Fruit fly (Drosophila melanogaster) whole organism, embryonic: ENCODE results near the gene CG17097.
A peak's percentile ranks its signal among the peaks of the same experiment; 100 is the strongest.

Experiments used
- Abd-B ChIP-seq: fragments of 200-800 bp; sonication (Bioruptor generic); optimal IDR thresholded peaks from 2 replicates; lab custom pipeline; 2018; ENCODE audit warnings: missing biosample characterization, mild to moderate bottlenecking, missing genetic modification characterization, moderate library complexity
- Bteb2 ChIP-seq: fragments of 200-800 bp; sonication (Bioruptor generic); optimal IDR thresholded peaks from 2 replicates; lab custom pipeline; 2016; ENCODE audit warnings: missing biosample characterization, missing genetic modification characterization
- CG10979 ChIP-seq: fragments of 200-800 bp; sonication (Bioruptor generic); optimal IDR thresholded peaks from 2 replicates; lab custom pipeline; 2018; ENCODE audit warnings: missing biosample characterization, mild to moderate bottlenecking, missing genetic modification characterization, moderate library complexity
- CG11093 ChIP-seq: fragments of 200-800 bp; sonication (Bioruptor generic); IDR thresholded peaks from 3 replicates; pipeline ENCODE4 v1.3.6; 2022; ENCODE audit warnings: missing biosample characterization, missing genetic modification characterization
- CG11504 ChIP-seq: fragments of 200-800 bp; sonication (Bioruptor generic); optimal IDR thresholded peaks from 3 replicates; lab custom pipeline; 2019; ENCODE audit warnings: missing biosample characterization, mild to moderate bottlenecking, missing genetic modification characterization, moderate library complexity
- CG12071 ChIP-seq: fragments of 200-800 bp; sonication (Bioruptor generic); optimal IDR thresholded peaks from 3 replicates; lab custom pipeline; 2018; ENCODE audit warnings: missing biosample characterization, mild to moderate bottlenecking, missing genetic modification characterization
- CG13287 ChIP-seq: fragments of 200-800 bp; sonication (Bioruptor generic); IDR thresholded peaks from 2 replicates; pipeline ENCODE4 v1.3.6; 2022; ENCODE audit warnings: missing biosample characterization, missing genetic modification characterization; ENCODE audit not compliant: partially characterized antibody
- CG13296 ChIP-seq: fragments of 200-800 bp; sonication (Bioruptor generic); optimal IDR thresholded peaks from 3 replicates; lab custom pipeline; 2018; ENCODE audit warnings: missing biosample characterization, mild to moderate bottlenecking, missing genetic modification characterization
- CG13424 ChIP-seq: fragments of 200-800 bp; sonication (Bioruptor generic); optimal IDR thresholded peaks from 2 replicates; lab custom pipeline; 2019; ENCODE audit warnings: missing biosample characterization, mild to moderate bottlenecking, missing genetic modification characterization, moderate library complexity
- CG15269 ChIP-seq: fragments of 200-800 bp; sonication (Bioruptor generic); optimal IDR thresholded peaks from 2 replicates; lab custom pipeline; 2018; ENCODE audit warnings: missing biosample characterization, mild to moderate bottlenecking, missing genetic modification characterization, moderate library complexity
- CG15696 ChIP-seq: fragments of 200-800 bp; sonication (Bioruptor generic); optimal IDR thresholded peaks from 2 replicates; lab custom pipeline; 2019; ENCODE audit warnings: missing biosample characterization, mild to moderate bottlenecking, missing genetic modification characterization, moderate library complexity
- CG2199 ChIP-seq: fragments of 200-800 bp; sonication (Bioruptor generic); IDR thresholded peaks from 3 replicates; pipeline ENCODE4 v1.3.6; 2022; ENCODE audit warnings: missing biosample characterization, missing genetic modification characterization
- CG30020 ChIP-seq: fragments of 200-800 bp; optimal IDR thresholded peaks from 2 replicates; lab custom pipeline; 2019; ENCODE audit warnings: missing biosample characterization, mild to moderate bottlenecking, missing genetic modification characterization, moderate library complexity
- CG3065 ChIP-seq: fragments of 200-800 bp; sonication (Bioruptor generic); optimal IDR thresholded peaks from 2 replicates; lab custom pipeline; 2016; ENCODE audit warnings: missing biosample characterization, missing genetic modification characterization
- CG7372 ChIP-seq: fragments of 200-800 bp; sonication (Bioruptor generic); IDR thresholded peaks from 2 replicates; pipeline ENCODE4 v1.3.6; 2022; ENCODE audit warnings: missing biosample characterization, missing genetic modification characterization
- CG8281 ChIP-seq: fragments of 200-800 bp; sonication (Bioruptor generic); optimal IDR thresholded peaks from 2 replicates; lab custom pipeline; 2018; ENCODE audit warnings: missing biosample characterization, mild to moderate bottlenecking, missing genetic modification characterization, moderate library complexity
- CG9797 ChIP-seq: fragments of 200-800 bp; sonication (Bioruptor generic); optimal IDR thresholded peaks from 3 replicates; lab custom pipeline; 2018; ENCODE audit warnings: missing biosample characterization, mild to moderate bottlenecking, missing genetic modification characterization
- Chrac-16 ChIP-seq: fragments of 200-800 bp; sonication (Bioruptor generic); optimal IDR thresholded peaks from 3 replicates; lab custom pipeline; 2016; ENCODE audit warnings: missing biosample characterization, missing genetic modification characterization
- Dref ChIP-seq: fragments of 200-800 bp; sonication (Bioruptor generic); IDR thresholded peaks from 2 replicates; pipeline ENCODE4 v1.3.6; 2022; ENCODE audit warnings: missing biosample characterization, missing genetic modification characterization
- Fer3 ChIP-seq: fragments of 200-800 bp; sonication (Bioruptor generic); optimal IDR thresholded peaks from 2 replicates; lab custom pipeline; 2018; ENCODE audit warnings: missing biosample characterization, mild to moderate bottlenecking, missing genetic modification characterization, moderate library complexity
- HLHmδ ChIP-seq: fragments of 200-800 bp; sonication (Bioruptor generic); optimal IDR thresholded peaks from 2 replicates; lab custom pipeline; 2018; ENCODE audit warnings: missing biosample characterization, mild to moderate bottlenecking, missing genetic modification characterization, moderate library complexity
- Hmx ChIP-seq: fragments of 200-800 bp; sonication (Bioruptor generic); optimal IDR thresholded peaks from 2 replicates; lab custom pipeline; 2016; ENCODE audit warnings: missing biosample characterization, missing genetic modification characterization
- Hsf ChIP-seq: fragments of 200-800 bp; sonication (Bioruptor generic); optimal IDR thresholded peaks from 3 replicates; lab custom pipeline; 2016; ENCODE audit warnings: missing biosample characterization, missing genetic modification characterization
- Lhr ChIP-seq: fragments of 200-800 bp; sonication (Bioruptor generic); optimal IDR thresholded peaks from 3 replicates; lab custom pipeline; 2017; ENCODE audit warnings: mild to moderate bottlenecking, missing biosample characterization, missing genetic modification reagents, missing genetic modification characterization
- NfI ChIP-seq: fragments of 200-800 bp; sonication (Bioruptor generic); optimal IDR thresholded peaks from 3 replicates; lab custom pipeline; 2018; ENCODE audit warnings: missing biosample characterization, mild to moderate bottlenecking, missing genetic modification characterization, moderate library complexity
- Opbp ChIP-seq: fragments of 200-800 bp; sonication (Bioruptor generic); IDR thresholded peaks from 3 replicates; pipeline ENCODE4 v1.3.6; 2022; ENCODE audit warnings: missing biosample characterization, missing genetic modification characterization; ENCODE audit not compliant: partially characterized antibody
- Sry-δ ChIP-seq: fragments of 200-800 bp; sonication (Bioruptor generic); optimal IDR thresholded peaks from 2 replicates; lab custom pipeline; 2016; ENCODE audit warnings: missing biosample characterization, missing genetic modification characterization
- Tbp ChIP-seq: fragments of >200 bp; optimal IDR thresholded peaks from 2 replicates; lab custom pipeline; 2018; ENCODE audit warnings: missing biosample characterization, missing genetic modification characterization
- Usf ChIP-seq: fragments of 200-800 bp; sonication (Bioruptor generic); optimal IDR thresholded peaks from 2 replicates; lab custom pipeline; 2017; ENCODE audit warnings: missing genotype, missing biosample characterization, missing genetic modification characterization
- ac ChIP-seq: fragments of 200-800 bp; sonication (Bioruptor generic); optimal IDR thresholded peaks from 3 replicates; lab custom pipeline; 2017; ENCODE audit warnings: missing biosample characterization, mild to moderate bottlenecking, missing genetic modification characterization
- al ChIP-seq: fragments of 200-800 bp; sonication (Bioruptor generic); IDR thresholded peaks from 2 replicates; pipeline ENCODE4 v1.3.6; 2022; ENCODE audit warnings: missing biosample characterization, missing genetic modification characterization
- chif ChIP-seq, 2 experiments: fragments of 200-800 bp; sonication (Bioruptor generic); optimal IDR thresholded peaks; 3 replicates each; lab custom pipeline; 2016; ENCODE audit warnings: missing biosample characterization in 2 of 2, missing genetic modification characterization in 2 of 2
- da ChIP-seq: fragments of 200-800 bp; sonication (Bioruptor generic); optimal IDR thresholded peaks from 2 replicates; lab custom pipeline; 2016; ENCODE audit warnings: missing biosample characterization, missing genetic modification characterization
- hbn ChIP-seq: fragments of 200-800 bp; sonication (Bioruptor generic); IDR thresholded peaks from 2 replicates; pipeline ENCODE4 v1.3.6; 2022; ENCODE audit warnings: missing biosample characterization, missing genetic modification characterization; ENCODE audit not compliant: partially characterized antibody
- lilli ChIP-seq: fragments of 200-800 bp; sonication (Bioruptor generic); optimal IDR thresholded peaks from 3 replicates; lab custom pipeline; 2016; ENCODE audit warnings: missing biosample characterization, missing genetic modification characterization
- maf-S ChIP-seq: fragments of 200-800 bp; sonication (Bioruptor generic); optimal IDR thresholded peaks from 2 replicates; lab custom pipeline; 2016; ENCODE audit warnings: missing biosample characterization, missing genetic modification characterization
- peb ChIP-seq: fragments of 200-800 bp; sonication (Bioruptor generic); IDR thresholded peaks from 2 replicates; pipeline ENCODE4 v1.3.6; 2022; ENCODE audit warnings: missing biosample characterization, missing genetic modification characterization
- psq ChIP-seq: fragments of 200-800 bp; sonication (Bioruptor generic); optimal IDR thresholded peaks from 2 replicates; lab custom pipeline; 2017; ENCODE audit warnings: missing biosample characterization, missing genetic modification characterization
- pum ChIP-seq: fragments of 200-800 bp; sonication (Bioruptor generic); optimal IDR thresholded peaks from 2 replicates; lab custom pipeline; 2016; ENCODE audit warnings: missing biosample characterization, missing genetic modification characterization
- sens ChIP-seq: fragments of 200-800 bp; sonication (Bioruptor generic); peaks from one replicate; lab custom pipeline; 2016; ENCODE audit warnings: missing biosample characterization, missing genetic modification characterization
- sna ChIP-seq: fragments of 200-800 bp; sonication (Bioruptor generic); IDR thresholded peaks from 2 replicates; pipeline ENCODE4 v1.3.6; 2022; ENCODE audit warnings: missing biosample characterization, missing genetic modification characterization; ENCODE audit not compliant: partially characterized antibody
- so ChIP-seq: fragments of 200-800 bp; sonication (Bioruptor generic); IDR thresholded peaks from 3 replicates; pipeline ENCODE4 v1.3.6; 2022; ENCODE audit warnings: missing biosample characterization, missing genetic modification characterization
- tin ChIP-seq: fragments of 200-800 bp; sonication (Bioruptor generic); optimal IDR thresholded peaks from 3 replicates; lab custom pipeline; 2016; ENCODE audit warnings: missing biosample characterization, missing genetic modification characterization
- trem ChIP-seq: fragments of 200-800 bp; optimal IDR thresholded peaks from 3 replicates; lab custom pipeline; 2019; ENCODE audit warnings: missing biosample characterization, mild to moderate bottlenecking, missing genetic modification characterization, moderate library complexity
- zen ChIP-seq: fragments of 200-800 bp; sonication (Bioruptor generic); optimal IDR thresholded peaks from 3 replicates; lab custom pipeline; 2018; ENCODE audit warnings: missing biosample characterization, mild to moderate bottlenecking, missing genetic modification characterization, moderate library complexity
- zfh2 ChIP-seq: fragments of 200-800 bp; sonication (Bioruptor generic); optimal IDR thresholded peaks from 2 replicates; lab custom pipeline; 2016; ENCODE audit warnings: missing biosample characterization, missing genetic modification characterization

CG17097 gene

dm6 chr2L:10654520-10654919, 8.3 kb downstream of the CG17097 start:
- TF ChIP-seq zen (tag; lab: Kevin White, UChicago) (peak; percentile 19), Fer3 (no peak), so (no peak), CG2199 (GFP tag; lab: Robert Waterston, UW) (0 out of 3 replicates have a peak, but pooled peaks have one; percentile 30), CG11504 (tag; lab: Kevin White, UChicago) (peak; percentile 99)

- TF ChIP-seq NfI (GFP tag; lab: Kevin White, UChicago), result no peak
- TF ChIP-seq CG15696 (tag; lab: Kevin White, UChicago), result no peak
- no peak for TF ChIP-seq CG13296 (GFP tag; lab: Kevin White, UChicago)
- TF ChIP-seq CG3065 (GFP tag; lab: Kevin White, UChicago), result no peak
- TF ChIP-seq Abd-B (GFP tag; lab: Kevin White, UChicago), result no peak
- TF ChIP-seq, all 482 proteins: peak for 0
These were observed 11.8 kb downstream of the CG17097 start, which contains the start of gene CG45690 for dm6 chr2L:10657981-10658380. TSS of gene CG45690 (plus strand) at chr2L:10658281.

- TF ChIP-seq al (GFP tag; lab: Robert Waterston, UW) (peak; percentile 66), Tbp (GFP tag; lab: Kevin White, UChicago) (no peak), sna (GFP tag; lab: Robert Waterston, UW) (no peak), Hmx (GFP tag; lab: Kevin White, UChicago) (no peak), Hsf (peak; percentile 30), Lhr (GFP tag; lab: Kevin White, UChicago) (peak; percentile 34), maf-S (GFP tag; lab: Kevin White, UChicago) (no peak), da (GFP tag; lab: Kevin White, UChicago) (no peak), psq (GFP tag; lab: Kevin White, UChicago) (no peak), hbn (GFP tag; lab: Robert Waterston, UW) (no peak), Chrac-16 (GFP tag; lab: Kevin White, UChicago) (peak; percentile 36), zfh2 (GFP tag; lab: Kevin White, UChicago) (no peak), ac (GFP tag; lab: Kevin White, UChicago) (no peak), Sry-δ (GFP tag; lab: Kevin White, UChicago) (no peak), pum (no peak), sens (GFP tag; lab: Kevin White, UChicago) (peak; percentile 71), Usf (GFP tag; lab: Kevin White, UChicago) (peak; percentile 34), HLHmδ (GFP tag; lab: Kevin White, UChicago) (peak; percentile 64), trem (peak; percentile 53), tin (GFP tag; lab: Kevin White, UChicago) (peak; percentile 38), CG13424 (peak; percentile 86), chif (GFP tag; optimal IDR thresholded peaks at IDR 0.05; lab: Kevin White, UChicago) (peak in 1 of 2 experiments; percentile 12), CG12071 (GFP tag; lab: Kevin White, UChicago) (no peak), Dref (GFP tag; lab: Robert Waterston, UW) (no peak), Opbp (GFP tag; lab: Robert Waterston, UW) (no peak), CG13287 (GFP tag; lab: Robert Waterston, UW) (no peak), lilli (no peak), CG7372 (GFP tag; lab: Robert Waterston, UW) (no peak), CG15269 (peak; percentile 82), CG8281 (tag; lab: Kevin White, UChicago) (peak; percentile 55), CG11093 (GFP tag; lab: Robert Waterston, UW) (0 out of 3 replicates have a peak, but pooled peaks have one; percentile 52), peb (peak; percentile 61), CG10979 (tag; lab: Kevin White, UChicago) (peak; percentile 83), CG9797 (GFP tag; lab: Kevin White, UChicago) (no peak), CG30020 (tag; lab: Kevin White, UChicago) (no peak), Bteb2 (no peak)
These were observed 15.4 kb downstream of the CG17097 start, which contains the start of gene CG31871 for dm6 chr2L:10661490-10662240. TSS of gene CG31871 (plus strand) at chr2L:10662081.
